Fruit fly (Drosophila melanogaster) whole organism, embryonic: ENCODE results near the gene Polr3I.
A peak's percentile ranks its signal among the peaks of the same experiment; 100 is the strongest.

ENCODE experiments used
- CG11093 ChIP-seq: fragments of 200-800 bp; sonication (Bioruptor generic); IDR thresholded peaks from 3 replicates; pipeline ENCODE4 v1.3.6; 2022; ENCODE audit warnings: missing biosample characterization, missing genetic modification characterization
- CG8478 ChIP-seq: fragments of >200 bp; optimal IDR thresholded peaks from 2 replicates; lab custom pipeline; 2018
- Hmr ChIP-seq: fragments of 200-800 bp; sonication (Bioruptor generic); optimal IDR thresholded peaks from 3 replicates; lab custom pipeline; 2017; ENCODE audit warnings: mild to moderate bottlenecking, missing biosample characterization, missing genetic modification reagents, missing genetic modification characterization
- Scr ChIP-seq: fragments of 200-800 bp; sonication (Bioruptor generic); IDR thresholded peaks from 2 replicates; pipeline ENCODE4 v1.3.6; 2022; ENCODE audit warnings: missing biosample characterization, missing genetic modification characterization; ENCODE audit not compliant: partially characterized antibody
- Stat92E ChIP-seq, 3 experiments: fragments of >200 bp in 2 of 3; fragments of 200-800 bp in 1 of 3; sonication (Bioruptor generic) in 1 of 3; optimal IDR thresholded peaks; 2 replicates each; lab custom pipeline; 2017 to 2019; ENCODE audit warnings: missing biosample characterization in 3 of 3, missing genetic modification characterization in 3 of 3, mild to moderate bottlenecking in 1 of 3, moderate library complexity in 1 of 3
- dysf ChIP-seq: fragments of 200-800 bp; sonication (Bioruptor generic); IDR thresholded peaks from 3 replicates; pipeline ENCODE4 v1.3.6; 2022; ENCODE audit warnings: missing biosample characterization, missing genetic modification characterization
- h ChIP-seq: fragments of >200 bp; optimal IDR thresholded peaks from 2 replicates; lab custom pipeline; 2017
- mld ChIP-seq: fragments of 200-800 bp; sonication (Bioruptor generic); IDR thresholded peaks from 3 replicates; pipeline ENCODE4 v1.3.6; 2022; ENCODE audit warnings: missing biosample characterization, missing genetic modification characterization; ENCODE audit not compliant: partially characterized antibody
- onecut ChIP-seq: fragments of 200-800 bp; sonication (Bioruptor generic); IDR thresholded peaks from 2 replicates; pipeline ENCODE4 v1.3.6; 2022; ENCODE audit warnings: missing biosample characterization, missing genetic modification characterization
- pnt ChIP-seq: fragments of 200-800 bp; sonication (Bioruptor generic); optimal IDR thresholded peaks from 3 replicates; lab custom pipeline; 2016; ENCODE audit warnings: missing biosample characterization, missing genetic modification characterization
- ssp ChIP-seq: fragments of 200-800 bp; sonication (Bioruptor generic); IDR thresholded peaks from 2 replicates; pipeline ENCODE4 v1.3.6; 2022; ENCODE audit warnings: missing biosample characterization, missing genetic modification characterization
- tin ChIP-seq: fragments of 200-800 bp; sonication (Bioruptor generic); optimal IDR thresholded peaks from 3 replicates; lab custom pipeline; 2016; ENCODE audit warnings: missing biosample characterization, missing genetic modification characterization
- usp ChIP-seq: fragments of >200 bp; optimal IDR thresholded peaks from 2 replicates; lab custom pipeline; 2017; ENCODE audit warnings: missing biosample characterization, missing genetic modification characterization

dm6 chrX:16876425-16876824, 8.0 kb upstream of the Polr3I start, which contains the start of gene CG13003:
- no peak for TF ChIP-seq Scr (GFP tag; lab: Robert Waterston, UW)
- TF ChIP-seq mld (GFP tag; lab: Robert Waterston, UW) = no peak
- 0 out of 3 replicates have a peak, but pooled peaks have one; percentile 15 for TF ChIP-seq dysf
- no peak for TF ChIP-seq CG11093 (GFP tag; lab: Robert Waterston, UW)
- TF ChIP-seq Stat92E (GFP tag; optimal IDR thresholded peaks at IDR 0.05; lab: Kevin White, UChicago) = no peak
- TF ChIP-seq ssp (GFP tag; lab: Robert Waterston, UW) = no peak
- TF ChIP-seq onecut = no peak
- TF ChIP-seq usp (GFP tag; lab: Kevin White, UChicago) = no peak
- TF ChIP-seq pnt (GFP tag; lab: Kevin White, UChicago) = no peak
- TF ChIP-seq h = no peak
- no peak for TF ChIP-seq tin (GFP tag; lab: Kevin White, UChicago)
- no peak for TF ChIP-seq Hmr (GFP tag; lab: Kevin White, UChicago)
- TF ChIP-seq CG8478 (lab: Kevin White, UChicago) = no peak
